Fruit fly (Drosophila melanogaster) whole organism, embryonic: ENCODE measurements around the gene Ids.

ENCODE experiments used
- BEAF-32 ChIP-seq: fragments of 200-800 bp; sonication (Bioruptor generic); optimal IDR thresholded peaks from 3 replicates; lab custom pipeline; 2017; ENCODE audit warnings: missing biosample characterization, missing genetic modification characterization, mild to moderate bottlenecking, moderate library complexity, missing genetic modification reagents
- CG15269 ChIP-seq: fragments of 200-800 bp; sonication (Bioruptor generic); optimal IDR thresholded peaks from 2 replicates; lab custom pipeline; 2018; ENCODE audit warnings: missing biosample characterization, mild to moderate bottlenecking, missing genetic modification characterization, moderate library complexity
- CG15601 ChIP-seq: fragments of 200-800 bp; sonication (Bioruptor generic); optimal IDR thresholded peaks from 3 replicates; lab custom pipeline; 2019; ENCODE audit warnings: missing biosample characterization, mild to moderate bottlenecking, missing genetic modification characterization, moderate library complexity
- CG17359 ChIP-seq: fragments of 200-800 bp; sonication (Bioruptor generic); optimal IDR thresholded peaks from 3 replicates; lab custom pipeline; 2018; ENCODE audit warnings: missing biosample characterization, mild to moderate bottlenecking, missing genetic modification characterization, moderate library complexity
- CG17612 ChIP-seq: fragments of 200-800 bp; sonication (Bioruptor generic); IDR thresholded peaks from 2 replicates; pipeline ENCODE4 v1.3.6; 2022; ENCODE audit warnings: missing biosample characterization, missing genetic modification characterization
- CG17802 ChIP-seq: fragments of 200-800 bp; sonication (Bioruptor generic); optimal IDR thresholded peaks from 2 replicates; lab custom pipeline; 2018; ENCODE audit warnings: missing biosample characterization, mild to moderate bottlenecking, missing genetic modification characterization, moderate library complexity
- CG17829 ChIP-seq: fragments of 200-800 bp; optimal IDR thresholded peaks from 2 replicates; lab custom pipeline; 2019; ENCODE audit warnings: missing biosample characterization, mild to moderate bottlenecking, missing genetic modification characterization, moderate library complexity
- CG18599 ChIP-seq: fragments of 200-800 bp; sonication (Bioruptor generic); optimal IDR thresholded peaks from 3 replicates; lab custom pipeline; 2017; ENCODE audit warnings: missing biosample characterization, missing genetic modification characterization, mild to moderate bottlenecking, moderate library complexity, missing genetic modification reagents
- CG2120 ChIP-seq: fragments of 200-800 bp; sonication (Bioruptor generic); optimal IDR thresholded peaks from 3 replicates; lab custom pipeline; 2016; ENCODE audit warnings: missing biosample characterization, missing genetic modification characterization
- CG31224 ChIP-seq: fragments of 200-800 bp; sonication (Bioruptor generic); IDR thresholded peaks from 2 replicates; pipeline ENCODE4 v1.3.6; 2022; ENCODE audit warnings: missing biosample characterization, missing genetic modification characterization
- CG6272 ChIP-seq: fragments of 200-800 bp; sonication (Bioruptor generic); IDR thresholded peaks from 2 replicates; pipeline ENCODE4 v1.3.6; 2022; ENCODE audit warnings: missing biosample characterization, missing genetic modification characterization
- Dref ChIP-seq: fragments of 200-800 bp; sonication (Bioruptor generic); IDR thresholded peaks from 2 replicates; pipeline ENCODE4 v1.3.6; 2022; ENCODE audit warnings: missing biosample characterization, missing genetic modification characterization
- HmgZ ChIP-seq: fragments of 200-800 bp; sonication (Bioruptor generic); optimal IDR thresholded peaks from 2 replicates; lab custom pipeline; 2018; ENCODE audit warnings: missing biosample characterization, mild to moderate bottlenecking, missing genetic modification characterization
- MTF-1 ChIP-seq: fragments of 200-800 bp; sonication (Bioruptor generic); optimal IDR thresholded peaks from 2 replicates; lab custom pipeline; 2018; ENCODE audit warnings: missing biosample characterization, mild to moderate bottlenecking, missing genetic modification characterization, borderline replicate concordance
- Mes4 ChIP-seq: fragments of 200-800 bp; sonication (Bioruptor generic); optimal IDR thresholded peaks from 2 replicates; lab custom pipeline; 2016; ENCODE audit warnings: missing biosample characterization, missing genetic modification characterization
- Neu2 ChIP-seq: fragments of 200-800 bp; sonication (Bioruptor generic); optimal IDR thresholded peaks from 3 replicates; lab custom pipeline; 2016; ENCODE audit warnings: missing biosample characterization, missing genetic modification characterization, borderline replicate concordance
- Nf-YC ChIP-seq: fragments of 200-800 bp; optimal IDR thresholded peaks from 3 replicates; lab custom pipeline; 2019; ENCODE audit warnings: missing biosample characterization, mild to moderate bottlenecking, missing genetic modification characterization, moderate library complexity
- Usf ChIP-seq: fragments of 200-800 bp; sonication (Bioruptor generic); optimal IDR thresholded peaks from 2 replicates; lab custom pipeline; 2017; ENCODE audit warnings: missing genotype, missing biosample characterization, missing genetic modification characterization
- Xbp1 ChIP-seq: fragments of 200-800 bp; sonication (Bioruptor generic); optimal IDR thresholded peaks from 3 replicates; lab custom pipeline; 2016; ENCODE audit warnings: missing biosample characterization, mild to moderate bottlenecking, missing genetic modification characterization
- bab2 ChIP-seq: fragments of 200-800 bp; sonication (Bioruptor generic); optimal IDR thresholded peaks from 2 replicates; lab custom pipeline; 2016; ENCODE audit warnings: missing biosample characterization, missing genetic modification characterization
- bsh ChIP-seq, 2 experiments: fragments of 200-800 bp; sonication (Bioruptor generic); optimal IDR thresholded peaks; 2 replicates each; lab custom pipeline; 2017 to 2018; ENCODE audit warnings: mild to moderate bottlenecking in 2 of 2, missing biosample characterization in 2 of 2, missing genetic modification characterization in 2 of 2, moderate library complexity in 1 of 2
- chif ChIP-seq, 2 experiments: fragments of 200-800 bp; sonication (Bioruptor generic); optimal IDR thresholded peaks; 3 replicates each; lab custom pipeline; 2016; ENCODE audit warnings: missing biosample characterization in 2 of 2, missing genetic modification characterization in 2 of 2
- danr ChIP-seq: fragments of 200-800 bp; sonication (Bioruptor generic); IDR thresholded peaks from 2 replicates; pipeline ENCODE4 v1.3.6; 2022; ENCODE audit warnings: missing biosample characterization, missing genetic modification characterization
- dmrt99B ChIP-seq: fragments of 200-800 bp; sonication (Bioruptor generic); optimal IDR thresholded peaks from 2 replicates; lab custom pipeline; 2018; ENCODE audit warnings: missing biosample characterization, mild to moderate bottlenecking, missing genetic modification characterization, moderate library complexity
- dysf ChIP-seq: fragments of 200-800 bp; sonication (Bioruptor generic); IDR thresholded peaks from 3 replicates; pipeline ENCODE4 v1.3.6; 2022; ENCODE audit warnings: missing biosample characterization, missing genetic modification characterization
- exex ChIP-seq: fragments of 200-800 bp; sonication (Bioruptor generic); optimal IDR thresholded peaks from 4 replicates; lab custom pipeline; 2018; ENCODE audit warnings: missing biosample characterization, mild to moderate bottlenecking, missing genetic modification characterization, moderate library complexity
- eyg ChIP-seq: fragments of 200-800 bp; sonication (Bioruptor generic); optimal IDR thresholded peaks from 3 replicates; lab custom pipeline; 2016; ENCODE audit warnings: missing biosample characterization, missing genetic modification characterization
- fd3F ChIP-seq: fragments of 200-800 bp; sonication (Bioruptor generic); optimal IDR thresholded peaks from 2 replicates; lab custom pipeline; 2018; ENCODE audit warnings: missing biosample characterization, mild to moderate bottlenecking, missing genetic modification characterization, moderate library complexity
- ftz-f1 ChIP-seq: fragments of 200-800 bp; sonication (Bioruptor generic); optimal IDR thresholded peaks from 2 replicates; lab custom pipeline; 2016; ENCODE audit warnings: missing biosample characterization, missing genetic modification characterization
- gem ChIP-seq: fragments of 200-800 bp; sonication (Bioruptor generic); optimal IDR thresholded peaks from 2 replicates; lab custom pipeline; 2019; ENCODE audit warnings: missing biosample characterization, mild to moderate bottlenecking, missing genetic modification characterization, moderate library complexity
- gsb-n ChIP-seq: fragments of 200-800 bp; sonication (Bioruptor generic); optimal IDR thresholded peaks from 3 replicates; lab custom pipeline; 2018; ENCODE audit warnings: missing biosample characterization, mild to moderate bottlenecking, missing genetic modification characterization
- hbn ChIP-seq: fragments of 200-800 bp; sonication (Bioruptor generic); IDR thresholded peaks from 2 replicates; pipeline ENCODE4 v1.3.6; 2022; ENCODE audit warnings: missing biosample characterization, missing genetic modification characterization; ENCODE audit not compliant: partially characterized antibody
- kah ChIP-seq: fragments of 200-800 bp; sonication (Bioruptor generic); optimal IDR thresholded peaks from 2 replicates; lab custom pipeline; 2018; ENCODE audit warnings: missing biosample characterization, mild to moderate bottlenecking, missing genetic modification characterization
- lmd ChIP-seq: fragments of 200-800 bp; sonication (Bioruptor generic); IDR thresholded peaks from 2 replicates; pipeline ENCODE4 v1.3.6; 2022; ENCODE audit warnings: missing biosample characterization, missing genetic modification characterization
- maf-S ChIP-seq: fragments of 200-800 bp; sonication (Bioruptor generic); optimal IDR thresholded peaks from 2 replicates; lab custom pipeline; 2016; ENCODE audit warnings: missing biosample characterization, missing genetic modification characterization
- mam ChIP-seq: fragments of 200-800 bp; sonication (Bioruptor generic); optimal IDR thresholded peaks from 3 replicates; lab custom pipeline; 2016; ENCODE audit warnings: missing biosample characterization, missing genetic modification characterization
- otp ChIP-seq: fragments of 200-800 bp; sonication (Bioruptor generic); IDR thresholded peaks from 3 replicates; pipeline ENCODE4, ENCODE4 v1.3.6; 2022; ENCODE audit warnings: missing biosample characterization, missing genetic modification characterization
- p53 ChIP-seq: fragments of 200-800 bp; sonication (Bioruptor generic); optimal IDR thresholded peaks from 2 replicates; lab custom pipeline; 2016; ENCODE audit warnings: missing biosample characterization, missing genetic modification characterization
- pita ChIP-seq: fragments of 200-800 bp; sonication (Bioruptor generic); optimal IDR thresholded peaks from 2 replicates; lab custom pipeline; 2017; ENCODE audit warnings: missing biosample characterization, mild to moderate bottlenecking, missing genetic modification characterization
- psq ChIP-seq: fragments of 200-800 bp; sonication (Bioruptor generic); optimal IDR thresholded peaks from 2 replicates; lab custom pipeline; 2017; ENCODE audit warnings: missing biosample characterization, missing genetic modification characterization
- pum ChIP-seq: fragments of 200-800 bp; sonication (Bioruptor generic); optimal IDR thresholded peaks from 2 replicates; lab custom pipeline; 2016; ENCODE audit warnings: missing biosample characterization, missing genetic modification characterization
- row ChIP-seq: fragments of 200-800 bp; sonication (Bioruptor generic); IDR thresholded peaks from 3 replicates; pipeline ENCODE4 v1.3.6; 2022; ENCODE audit warnings: missing biosample characterization, missing genetic modification characterization
- run ChIP-seq: fragments of 200-800 bp; sonication (Bioruptor generic); optimal IDR thresholded peaks from 3 replicates; lab custom pipeline; 2018; ENCODE audit warnings: missing biosample characterization, mild to moderate bottlenecking, missing genetic modification characterization
- shn ChIP-seq: fragments of 200-800 bp; sonication (Bioruptor generic); optimal IDR thresholded peaks from 3 replicates; lab custom pipeline; 2016; ENCODE audit warnings: missing biosample characterization, missing genetic modification characterization
- ttk ChIP-seq: fragments of 200-800 bp; sonication (Bioruptor generic); IDR thresholded peaks from 2 replicates; pipeline ENCODE4 v2.1.2; 2022; ENCODE audit warnings: missing biosample characterization, missing genetic modification characterization
- unc-4 ChIP-seq: fragments of 200-800 bp; sonication (Bioruptor generic); IDR thresholded peaks from 2 replicates; pipeline ENCODE4 v1.3.6; 2022; ENCODE audit warnings: missing biosample characterization, missing genetic modification characterization; ENCODE audit not compliant: partially characterized antibody
- vvl ChIP-seq: fragments of 200-800 bp; sonication (Bioruptor generic); IDR thresholded peaks from 2 replicates; pipeline ENCODE4 v1.3.6; 2022; ENCODE audit warnings: missing biosample characterization, missing genetic modification characterization
- wdn ChIP-seq: fragments of 200-800 bp; sonication (Bioruptor generic); IDR thresholded peaks from 2 replicates; pipeline ENCODE4 v1.3.6; 2022; ENCODE audit warnings: missing biosample characterization, missing genetic modification characterization
- zf30C ChIP-seq: fragments of 200-800 bp; sonication (Bioruptor generic); optimal IDR thresholded peaks from 3 replicates; lab custom pipeline; 2018; ENCODE audit warnings: missing biosample characterization, mild to moderate bottlenecking, missing genetic modification characterization

The Ids gene

DNA sequence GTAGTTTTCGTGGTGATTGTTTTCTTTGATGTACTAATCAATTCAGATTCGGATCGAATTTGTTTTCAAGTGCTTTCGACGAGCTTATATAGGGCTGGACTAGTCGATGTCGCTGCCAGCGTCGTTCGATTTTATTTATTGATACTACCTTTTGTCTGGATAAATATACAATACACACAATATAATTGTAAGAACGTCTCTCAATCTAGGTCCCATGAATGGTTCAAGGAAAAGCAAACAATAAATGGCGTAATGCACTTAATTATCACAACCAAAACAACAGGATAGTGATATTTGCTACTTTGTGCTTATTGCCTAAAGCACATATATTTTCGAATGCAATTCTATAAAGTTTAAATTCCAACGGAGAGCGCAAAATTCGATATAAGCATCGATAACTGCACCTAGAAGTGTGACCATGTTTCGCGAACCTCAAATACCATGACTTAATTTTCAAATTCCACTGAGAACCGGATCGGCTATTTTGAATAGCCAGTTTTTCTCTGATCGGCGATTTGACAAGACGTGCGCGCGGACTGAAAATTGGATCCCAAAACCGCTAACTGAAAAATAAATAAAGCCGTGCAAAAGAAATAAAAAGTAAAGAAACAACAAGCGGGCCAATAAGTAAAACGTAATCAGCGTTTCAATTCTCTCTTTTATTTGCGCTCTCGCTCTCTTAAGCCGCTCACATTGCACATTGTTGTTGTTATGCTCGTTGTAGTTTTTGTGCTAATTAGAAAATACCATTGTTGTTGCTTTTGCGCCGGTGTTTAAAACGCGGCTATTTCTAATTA, 41.5 kb upstream of the Ids start, which contains the start of the genes Drsl6 and kst (continued):
- no peak for TF ChIP-seq dysf
- no peak for TF ChIP-seq mam (GFP tag; lab: Kevin White, UChicago)
- no peak for TF ChIP-seq ftz-f1 (GFP tag; lab: Kevin White, UChicago)
- TF ChIP-seq lmd (GFP tag; lab: Robert Waterston, UW): no peak
- no peak for TF ChIP-seq danr (GFP tag; lab: Robert Waterston, UW)
- peak in 1 of 2 experiments; percentile 9 for TF ChIP-seq bsh (GFP tag; optimal IDR thresholded peaks at IDR 0.05; lab: Kevin White, UChicago)
- TF ChIP-seq run: no peak
- TF ChIP-seq wdn (GFP tag; lab: Robert Waterston, UW): no peak
- no peak for TF ChIP-seq pum
- TF ChIP-seq otp (GFP tag; lab: Robert Waterston, UW): peak; percentile 67; the same call in 2 of the 3 replicates
- peak; percentile 37 for TF ChIP-seq CG2120 (GFP tag; lab: Kevin White, UChicago)
- TF ChIP-seq bab2 (GFP tag; lab: Kevin White, UChicago): peak; percentile 2
- TF ChIP-seq CG31224 (GFP tag; lab: Robert Waterston, UW): no peak
- no peak for TF ChIP-seq Neu2 (GFP tag; lab: Kevin White, UChicago)
- TF ChIP-seq vvl: peak; percentile 72
- TF ChIP-seq maf-S (GFP tag; lab: Kevin White, UChicago): peak; percentile 29
- TF ChIP-seq row (GFP tag; lab: Robert Waterston, UW): peak; percentile 24; the same call in 1 of the 3 replicates
- TF ChIP-seq Usf: no peak
- TF ChIP-seq dmrt99B (tag; lab: Kevin White, UChicago): no peak
- no peak for TF ChIP-seq eyg
- TF ChIP-seq CG6272: no peak
- TF ChIP-seq CG15601 (tag; lab: Kevin White, UChicago): peak; percentile 23
- no peak for TF ChIP-seq p53 (GFP tag; lab: Kevin White, UChicago)
- TF ChIP-seq kah (GFP tag; lab: Kevin White, UChicago): peak; percentile 40
- no peak for TF ChIP-seq CG17802 (tag; lab: Kevin White, UChicago)
- TF ChIP-seq ttk: no peak
- no peak for TF ChIP-seq CG18599 (GFP tag; lab: Kevin White, UChicago)
- TF ChIP-seq Dref (GFP tag; lab: Robert Waterston, UW): peak; percentile 75
- peak; percentile 34 for TF ChIP-seq CG17359
- peak; percentile 65 for TF ChIP-seq HmgZ (tag; lab: Kevin White, UChicago)
- no peak for TF ChIP-seq CG15269 (tag; lab: Kevin White, UChicago)
- TF ChIP-seq unc-4 (GFP tag; lab: Robert Waterston, UW): peak; percentile 50
- TF ChIP-seq BEAF-32 (GFP tag; lab: Kevin White, UChicago): peak; percentile 64
- no peak for TF ChIP-seq Mes4
- no peak for TF ChIP-seq gsb-n (tag; lab: Kevin White, UChicago)
- no peak for TF ChIP-seq psq (GFP tag; lab: Kevin White, UChicago)
- TF ChIP-seq Nf-YC (tag; lab: Kevin White, UChicago): no peak
- TF ChIP-seq CG17612 (GFP tag; lab: Robert Waterston, UW): no peak
- peak; percentile 79 for TF ChIP-seq gem
- peak; percentile 45 for TF ChIP-seq CG17829 (tag; lab: Kevin White, UChicago)
- peak; percentile 47; the same call in 1 of the 2 replicates for TF ChIP-seq hbn (GFP tag; lab: Robert Waterston, UW)
- no peak for TF ChIP-seq pita (GFP tag; lab: Kevin White, UChicago)
- no peak for TF ChIP-seq exex (tag; lab: Kevin White, UChicago)
- TF ChIP-seq fd3F: no peak
- TF ChIP-seq Xbp1 (GFP tag; lab: Kevin White, UChicago): no peak
- TF ChIP-seq zf30C (GFP tag; lab: Kevin White, UChicago): peak; percentile 33
- TF ChIP-seq shn (GFP tag; lab: Kevin White, UChicago): no peak
- peak; percentile 13 for TF ChIP-seq MTF-1 (GFP tag; lab: Kevin White, UChicago)
- TF ChIP-seq chif (GFP tag; optimal IDR thresholded peaks at IDR 0.05; lab: Kevin White, UChicago): no peak
